Worm (Caenorhabditis elegans) whole organism, L4 larva: ENCODE data around the gene sox-2.

Source experiments
- D1046.2 ChIP-seq: fragments of 200-800 bp; sonication (Bioruptor generic); IDR thresholded peaks from 2 replicates; pipeline ENCODE4 v1.3.6; 2022; ENCODE audit warnings: missing genetic modification characterization, missing compliant biosample characterization
- F10B5.3 ChIP-seq: sonication (generic microtip); optimal IDR thresholded peaks from 2 replicates; lab custom pipeline; 2016; ENCODE audit warnings: mild to moderate bottlenecking, missing genetic modification characterization, missing compliant biosample characterization
- F26F4.8 ChIP-seq: fragments of 200-800 bp; sonication (Bioruptor generic); conservative IDR thresholded peaks from 2 replicates; pipeline ENCODE4 v1.3.6; 2022; ENCODE audit warnings: missing genetic modification characterization, missing compliant biosample characterization
- Y105C5A.15 ChIP-seq: fragments of 200-800 bp; sonication (Bioruptor generic); IDR thresholded peaks from 2 replicates; pipeline ENCODE4 v1.3.6; 2022; ENCODE audit warnings: missing genetic modification characterization, missing compliant biosample characterization
- Y75B8A.6 ChIP-seq: fragments of 200-800 bp; sonication (Bioruptor generic); IDR thresholded peaks from 2 replicates; pipeline ENCODE4 v1.3.6; 2022; ENCODE audit warnings: missing genetic modification reagents, missing genetic modification characterization, missing compliant biosample characterization
- ZK546.5 ChIP-seq, 2 experiments: sonication (generic microtip); optimal IDR thresholded peaks; 2 replicates each; lab custom pipeline; 2017; ENCODE audit warnings: missing biosample characterization in 2 of 2, missing genetic modification characterization in 2 of 2
- aha-1 ChIP-seq: fragments of 150-350 bp; peaks from one replicate; lab custom pipeline; 2014; ENCODE audit warnings: missing biosample characterization, missing genetic modification characterization
- ama-1 ChIP-seq: fragments of 150-350 bp; optimal IDR thresholded peaks from 2 replicates; lab custom pipeline; 2014; ENCODE audit warnings: inconsistent platforms, mixed read lengths
- arid-1 ChIP-seq: fragments of 200-800 bp; sonication (Bioruptor generic); conservative IDR thresholded peaks from 2 replicates; pipeline ENCODE4 v1.3.6; 2022; ENCODE audit warnings: missing genetic modification reagents, missing genetic modification characterization, missing compliant biosample characterization
- ceh-62 ChIP-seq: sonication (generic microtip); optimal IDR thresholded peaks from 2 replicates; lab custom pipeline; 2017; ENCODE audit warnings: missing biosample characterization, missing genetic modification characterization
- ces-1 ChIP-seq: fragments of 150-350 bp; sonication (generic microtip); optimal IDR thresholded peaks from 4 replicates; lab custom pipeline; 2014; ENCODE audit warnings: missing biosample characterization, missing genetic modification reagents, missing genetic modification characterization
- daf-16 ChIP-seq, 3 experiments: sonication (generic microtip); optimal IDR thresholded peaks; 2 replicates each; lab custom pipeline; 2016 to 2017; ENCODE audit warnings: missing genetic modification characterization in 3 of 3, missing genetic modification reagents in 3 of 3, mild to moderate bottlenecking in 2 of 3, missing compliant biosample characterization in 2 of 3, missing biosample characterization in 1 of 3, moderate library complexity in 1 of 3
- daf-19 ChIP-seq: fragments of 200-800 bp; sonication (Bioruptor generic); conservative IDR thresholded peaks from 2 replicates; pipeline ENCODE4 v1.3.6; 2022; ENCODE audit warnings: missing genetic modification characterization, missing compliant biosample characterization
- dpl-1 ChIP-seq: fragments of 150-350 bp; optimal IDR thresholded peaks from 2 replicates; lab custom pipeline; 2014; ENCODE audit warnings: missing biosample characterization, missing genetic modification reagents, missing genetic modification characterization
- duxl-1 ChIP-seq: sonication (generic microtip); optimal IDR thresholded peaks from 2 replicates; lab custom pipeline; 2016; ENCODE audit warnings: mild to moderate bottlenecking, missing genetic modification characterization, moderate library complexity, missing compliant biosample characterization; ENCODE audit not compliant: poor library complexity
- dve-1 ChIP-seq: sonication (generic microtip); optimal IDR thresholded peaks from 2 replicates; lab custom pipeline; 2017; ENCODE audit warnings: antibody characterized with exemption, mild to moderate bottlenecking, missing genetic modification characterization, missing compliant biosample characterization; ENCODE audit not compliant: insufficient read depth
- egl-43 ChIP-seq: fragments of 200-800 bp; sonication (Bioruptor generic); IDR thresholded peaks from 2 replicates; pipeline ENCODE4 v1.3.6; 2022; ENCODE audit warnings: missing genetic modification reagents, missing genetic modification characterization, missing compliant biosample characterization
- hlh-11 ChIP-seq: fragments of 200-800 bp; sonication (Bioruptor generic); optimal IDR thresholded peaks from 2 replicates; lab custom pipeline; 2018; ENCODE audit warnings: mild to moderate bottlenecking, missing genetic modification characterization, missing compliant biosample characterization
- hmg-1.1 ChIP-seq: fragments of 200-800 bp; sonication (Bioruptor generic); IDR thresholded peaks from 2 replicates; pipeline ENCODE4 v1.3.6; 2022; ENCODE audit warnings: missing genetic modification reagents, missing genetic modification characterization, missing compliant biosample characterization
- lim-7 ChIP-seq: fragments of 200-800 bp; sonication (Bioruptor generic); IDR thresholded peaks from 2 replicates; pipeline ENCODE4 v1.3.6; 2022; ENCODE audit warnings: missing genetic modification characterization, missing compliant biosample characterization
- lin-13 ChIP-seq: fragments of 150-350 bp; optimal IDR thresholded peaks from 2 replicates; lab custom pipeline; 2014; ENCODE audit warnings: missing biosample characterization, missing genetic modification reagents, missing genetic modification characterization
- lin-38 ChIP-seq: fragments of 200-800 bp; sonication (Bioruptor generic); IDR thresholded peaks from 2 replicates; pipeline ENCODE4 v1.3.6; 2022; ENCODE audit warnings: missing genetic modification reagents, missing genetic modification characterization, missing compliant biosample characterization
- madf-9 ChIP-seq: fragments of 200-800 bp; sonication (Bioruptor generic); conservative IDR thresholded peaks from 2 replicates; pipeline ENCODE4 v1.3.6; 2022; ENCODE audit warnings: missing genetic modification reagents, missing genetic modification characterization, missing compliant biosample characterization
- mdt-29 ChIP-seq: fragments of 200-800 bp; sonication (Bioruptor generic); IDR thresholded peaks from 2 replicates; pipeline ENCODE4 v1.3.6; 2022; ENCODE audit warnings: missing genetic modification reagents, missing genetic modification characterization, missing compliant biosample characterization
- nhr-111 ChIP-seq: fragments of 200-800 bp; sonication (Bioruptor generic); optimal IDR thresholded peaks from 2 replicates; lab custom pipeline; 2018; ENCODE audit warnings: mild to moderate bottlenecking, missing genetic modification characterization, missing compliant biosample characterization
- nhr-237 ChIP-seq: sonication (generic microtip); optimal IDR thresholded peaks from 2 replicates; lab custom pipeline; 2017; ENCODE audit warnings: missing biosample characterization, missing genetic modification characterization
- nhr-28 ChIP-seq: fragments of 150-350 bp; optimal IDR thresholded peaks from 2 replicates; lab custom pipeline; 2014; ENCODE audit warnings: missing biosample characterization, missing genetic modification characterization
- nhr-41 ChIP-seq: fragments of 200-800 bp; sonication (Bioruptor generic); IDR thresholded peaks from 2 replicates; pipeline ENCODE4 v1.3.6; 2022; ENCODE audit warnings: missing genetic modification reagents, missing genetic modification characterization, missing compliant biosample characterization
- nhr-42 ChIP-seq: fragments of 200-800 bp; sonication (Bioruptor generic); IDR thresholded peaks from 2 replicates; pipeline ENCODE4 v1.3.6; 2022; ENCODE audit warnings: missing genetic modification characterization, missing compliant biosample characterization
- nhr-6 ChIP-seq: fragments of 150-350 bp; optimal IDR thresholded peaks from 2 replicates; lab custom pipeline; 2014; ENCODE audit warnings: missing biosample characterization, missing genetic modification characterization
- nhr-77 ChIP-seq: fragments of 150-350 bp; optimal IDR thresholded peaks from 2 replicates; lab custom pipeline; 2014; ENCODE audit warnings: missing biosample characterization, missing genetic modification characterization
- rbr-2 ChIP-seq: sonication (generic microtip); optimal IDR thresholded peaks from 2 replicates; lab custom pipeline; 2016; ENCODE audit warnings: missing genotype, missing genetic modification characterization, missing compliant biosample characterization
- set-16 ChIP-seq: fragments of 200-800 bp; sonication (Bioruptor generic); IDR thresholded peaks from 2 replicates; pipeline ENCODE4 v1.3.6; 2022; ENCODE audit warnings: missing genetic modification reagents, missing genetic modification characterization, missing compliant biosample characterization
- skn-1 ChIP-seq: fragments of 150-350 bp; optimal IDR thresholded peaks from 2 replicates; lab custom pipeline; 2014; ENCODE audit warnings: missing biosample characterization, missing genetic modification characterization
- snpc-4 ChIP-seq: fragments of 150-350 bp; optimal IDR thresholded peaks from 2 replicates; lab custom pipeline; 2014; ENCODE audit warnings: missing biosample characterization, missing genetic modification characterization
- unc-62 ChIP-seq, 3 experiments: fragments of 150-350 bp in 1 of 3; sonication (generic microtip); optimal IDR thresholded peaks in 2 of 3; peaks in 1 of 3; 1 replicate in 1 of 3; 2 replicates in 2 of 3; lab custom pipeline; 2014 to 2017; ENCODE audit warnings: missing biosample characterization in 3 of 3, missing genetic modification characterization in 3 of 3, missing genetic modification reagents in 3 of 3, missing genotype in 1 of 3
- zip-11 ChIP-seq: fragments of 200-800 bp; sonication (Bioruptor generic); IDR thresholded peaks from 2 replicates; pipeline ENCODE4 v1.3.6; 2022; ENCODE audit warnings: missing genetic modification characterization, missing compliant biosample characterization
- zip-2 ChIP-seq: fragments of 150-350 bp; optimal IDR thresholded peaks from 2 replicates; lab custom pipeline; 2014; ENCODE audit warnings: missing biosample characterization, missing genetic modification characterization

Gene sox-2

DNA sequence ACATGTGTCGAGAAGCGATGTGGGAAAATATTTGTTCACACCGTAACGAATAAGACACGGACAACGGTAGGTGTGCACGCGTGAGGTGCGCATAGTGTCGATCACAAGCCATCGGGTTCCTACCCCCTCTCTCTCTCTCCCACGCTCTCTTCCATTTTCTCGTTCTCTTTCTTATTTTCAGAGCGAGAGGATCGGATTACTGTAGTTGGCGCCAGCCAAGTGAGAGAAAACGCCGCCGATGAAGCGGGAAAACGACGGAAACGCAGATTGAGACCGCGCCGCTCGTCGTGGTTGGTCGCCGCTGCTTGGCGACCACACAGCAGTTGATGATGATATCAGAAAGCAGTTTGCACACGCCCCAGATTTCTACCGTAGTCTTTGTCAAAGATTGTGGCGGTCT, 853 bp upstream of the sox-2 start:
- no peak for TF ChIP-seq Y75B8A.6 (GFP tag; lab: Robert Waterston, UW)
- no peak for TF ChIP-seq nhr-6 (tag; lab: Kevin White, UChicago)
- no peak for TF ChIP-seq F26F4.8 (GFP tag; lab: Robert Waterston, UW)
- TF ChIP-seq daf-16 (GFP tag; optimal IDR thresholded peaks at IDR 0.05; lab: Kevin White, UChicago) = no peak
- no peak for TF ChIP-seq daf-16 (tag; optimal IDR thresholded peaks at IDR 0.05; lab: Kevin White, UChicago)
- no peak for TF ChIP-seq ZK546.5 (tag; optimal IDR thresholded peaks at IDR 0.05; lab: Kevin White, UChicago)
- TF ChIP-seq nhr-237 (tag; lab: Kevin White, UChicago) = no peak
- TF ChIP-seq nhr-111 (GFP tag; lab: Kevin White, UChicago) = no peak
- no peak for TF ChIP-seq skn-1 (tag; lab: Kevin White, UChicago)
- no peak for TF ChIP-seq Y105C5A.15 (GFP tag; lab: Robert Waterston, UW)
- TF ChIP-seq daf-19 (GFP tag; lab: Robert Waterston, UW) = no peak
- TF ChIP-seq zip-11 = no peak
- TF ChIP-seq madf-9 (GFP tag; lab: Robert Waterston, UW) = no peak
- no peak for TF ChIP-seq duxl-1
- TF ChIP-seq mdt-29 (GFP tag; lab: Robert Waterston, UW) = no peak
- no peak for TF ChIP-seq nhr-77 (tag; lab: Kevin White, UChicago)
- no peak for TF ChIP-seq lim-7 (GFP tag; lab: Robert Waterston, UW)
- TF ChIP-seq egl-43 (GFP tag; lab: Robert Waterston, UW) = 0 out of 2 replicates have a peak, but pooled peaks have one; percentile 46
- no peak for TF ChIP-seq ces-1 (GFP tag; lab: Kevin White, UChicago)
- peak; percentile 62 for TF ChIP-seq set-16 (GFP tag; lab: Robert Waterston, UW)
- TF ChIP-seq zip-2 (tag; lab: Kevin White, UChicago) = no peak
- TF ChIP-seq nhr-28 (tag; lab: Kevin White, UChicago) = no peak
- TF ChIP-seq hlh-11 (tag; lab: Kevin White, UChicago) = peak; percentile 6
- no peak for TF ChIP-seq snpc-4 (tag; lab: Kevin White, UChicago)
- no peak for TF ChIP-seq arid-1
- TF ChIP-seq dve-1 (tag; lab: Kevin White, UChicago) = peak; percentile 1
- TF ChIP-seq nhr-42 (GFP tag; lab: Robert Waterston, UW) = no peak
- TF ChIP-seq ama-1 (lab: Kevin White, UChicago) = no peak
- no peak for TF ChIP-seq lin-13
- TF ChIP-seq F10B5.3 (tag; lab: Kevin White, UChicago) = no peak
- no peak for TF ChIP-seq lin-38 (GFP tag; lab: Robert Waterston, UW)
- TF ChIP-seq unc-62 (GFP tag; optimal IDR thresholded peaks at IDR 0.05 in 1 of 2; lab: Kevin White, UChicago) = peak in 1 of 2 experiments; percentile 50
- TF ChIP-seq unc-62 (tag; optimal IDR thresholded peaks at IDR 0.05; lab: Kevin White, UChicago) = no peak
- no peak for TF ChIP-seq hmg-1.1 (GFP tag; lab: Robert Waterston, UW)
- no peak for TF ChIP-seq ceh-62 (tag; lab: Kevin White, UChicago)

DNA sequence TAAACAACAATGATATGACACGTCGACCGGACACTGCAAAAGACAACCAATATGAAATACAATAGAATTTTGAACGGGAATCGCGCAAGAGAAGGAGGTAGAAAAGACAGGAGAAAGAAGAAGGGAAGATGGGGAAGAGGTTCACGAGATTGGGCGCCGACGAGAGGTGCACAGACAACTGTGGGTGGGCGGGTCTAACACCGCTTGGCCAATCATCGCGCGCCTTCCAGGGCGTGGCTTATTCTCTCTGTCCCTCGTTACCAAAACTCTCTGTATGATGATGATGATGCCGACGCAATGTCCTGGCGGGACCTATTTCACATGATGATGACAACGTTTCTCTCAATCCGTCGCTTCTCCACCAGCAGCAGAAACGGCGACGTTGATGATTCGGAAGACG, 3.0 kb downstream of the sox-2 start:
- TF ChIP-seq egl-43 (GFP tag; lab: Robert Waterston, UW) (0 out of 2 replicates have a peak, but pooled peaks have one; percentile 21), hmg-1.1 (GFP tag; lab: Robert Waterston, UW) (0 out of 2 replicates have a peak, but pooled peaks have one; percentile 6), Y105C5A.15 (GFP tag; lab: Robert Waterston, UW) (no peak), D1046.2 (GFP tag; lab: Robert Waterston, UW) (no peak), nhr-42 (GFP tag; lab: Robert Waterston, UW) (no peak), rbr-2 (tag; lab: Kevin White, UChicago) (peak; percentile 12), nhr-41 (GFP tag; lab: Robert Waterston, UW) (no peak), dpl-1 (GFP tag; lab: Kevin White, UChicago) (no peak), aha-1 (peak; percentile 24), ceh-62 (tag; lab: Kevin White, UChicago) (no peak), lim-7 (GFP tag; lab: Robert Waterston, UW) (no peak), set-16 (GFP tag; lab: Robert Waterston, UW) (peak; percentile 49), mdt-29 (GFP tag; lab: Robert Waterston, UW) (no peak)
